Worm (Caenorhabditis elegans) whole organism, late embryonic: ENCODE results near the gene col-19.
"Not testable (repeated sequence)": the region's sequence is repeated elsewhere in the genome, so short reads cannot be mapped to it uniquely, and the experiment has no call there.

ENCODE experiments used
- ahr-1 ChIP-seq: sonication (generic microtip); optimal IDR thresholded peaks from 2 replicates; lab custom pipeline; 2016; ENCODE audit warnings: missing genetic modification characterization, missing compliant biosample characterization
- ceh-2 ChIP-seq: sonication (generic microtip); optimal IDR thresholded peaks from 2 replicates; lab custom pipeline; 2016; ENCODE audit warnings: missing genotype, missing genetic modification characterization, missing compliant biosample characterization
- ceh-6 ChIP-seq: fragments of 200-800 bp; sonication (Bioruptor generic); optimal IDR thresholded peaks from 2 replicates; lab custom pipeline; 2018; ENCODE audit warnings: mild to moderate bottlenecking, missing genetic modification characterization, missing compliant biosample characterization
- ceh-9 ChIP-seq: sonication (generic microtip); optimal IDR thresholded peaks from 2 replicates; lab custom pipeline; 2016; ENCODE audit warnings: mild to moderate bottlenecking, missing genetic modification characterization, inconsistent platforms, missing compliant biosample characterization
- elt-2 ChIP-seq: sonication (generic microtip); optimal IDR thresholded peaks from 2 replicates; lab custom pipeline; 2016; ENCODE audit warnings: missing genetic modification reagents, missing genetic modification characterization, missing compliant biosample characterization
- fkh-10 ChIP-seq: fragments of 150-350 bp; optimal IDR thresholded peaks from 2 replicates; lab custom pipeline; 2014; ENCODE audit warnings: missing biosample characterization, missing genetic modification reagents, missing genetic modification characterization
- fkh-6 ChIP-seq: sonication (generic microtip); optimal IDR thresholded peaks from 2 replicates; lab custom pipeline; 2016; ENCODE audit warnings: missing genetic modification characterization, missing compliant biosample characterization
- gmeb-2 ChIP-seq: sonication (generic microtip); optimal IDR thresholded peaks from 2 replicates; lab custom pipeline; 2016; ENCODE audit warnings: missing genetic modification characterization, inconsistent platforms, missing compliant biosample characterization
- hlh-13 ChIP-seq: fragments of 200-800 bp; sonication (Bioruptor generic); optimal IDR thresholded peaks from 2 replicates; lab custom pipeline; 2018; ENCODE audit warnings: mild to moderate bottlenecking, missing genetic modification characterization, missing compliant biosample characterization
- hlh-8 ChIP-seq: sonication (generic microtip); optimal IDR thresholded peaks from 2 replicates; lab custom pipeline; 2016; ENCODE audit warnings: missing genotype, missing genetic modification characterization, missing compliant biosample characterization
- mec-3 ChIP-seq: sonication (generic microtip); optimal IDR thresholded peaks from 2 replicates; lab custom pipeline; 2016; ENCODE audit warnings: borderline replicate concordance, missing genetic modification characterization, missing compliant biosample characterization
- nfya-1 ChIP-seq: sonication (generic microtip); optimal IDR thresholded peaks from 2 replicates; lab custom pipeline; 2017; ENCODE audit warnings: missing genetic modification characterization, mild to moderate bottlenecking, missing compliant biosample characterization, antibody characterized with exemption, moderate library complexity
- pha-4 ChIP-seq: fragments of 150-350 bp; optimal IDR thresholded peaks from 2 replicates; lab custom pipeline; 2018; ENCODE audit warnings: missing biosample characterization, missing genetic modification reagents, missing genetic modification characterization
- ref-2 ChIP-seq: sonication (generic microtip); optimal IDR thresholded peaks from 2 replicates; lab custom pipeline; 2016; ENCODE audit warnings: missing genetic modification characterization, missing compliant biosample characterization
- tbx-2 ChIP-seq: sonication (generic microtip); optimal IDR thresholded peaks from 2 replicates; lab custom pipeline; 2016; ENCODE audit warnings: missing genetic modification characterization, missing compliant biosample characterization
- unc-3 ChIP-seq, 2 experiments: fragments of 200-800 bp in 1 of 2; sonication (Bioruptor generic) in 1 of 2; sonication (generic microtip) in 1 of 2; conservative IDR thresholded peaks in 1 of 2; optimal IDR thresholded peaks in 1 of 2; 2 replicates each; pipeline versions ENCODE4 v1.3.6 to Lab custom; 2016 to 2022; ENCODE audit warnings: missing compliant biosample characterization in 2 of 2, missing genetic modification characterization in 2 of 2, missing genetic modification reagents in 1 of 2
- unc-86 ChIP-seq: sonication (generic microtip); optimal IDR thresholded peaks from 2 replicates; lab custom pipeline; 2016; ENCODE audit warnings: missing genetic modification characterization, missing compliant biosample characterization

col-19 gene

ce11 chrX:461623-462022 is 40.1 kb downstream of the col-19 start:
- TF ChIP-seq ahr-1 (tag; lab: Kevin White, UChicago) = no peak
- TF ChIP-seq ref-2 = peak; percentile 13
- TF ChIP-seq pha-4 (tag; lab: Kevin White, UChicago) = no peak
- no peak for TF ChIP-seq nfya-1 (tag; lab: Kevin White, UChicago)

- TF ChIP-seq unc-3 (GFP tag; conservative IDR thresholded peaks at IDR 0.05; lab: Robert Waterston, UW) = 0 out of 2 replicates have a peak, but pooled peaks have one; percentile 33
- not testable (repeated sequence) for TF ChIP-seq unc-3 (tag; optimal IDR thresholded peaks at IDR 0.05; lab: Kevin White, UChicago)
These were observed 44.4 kb downstream of the col-19 start for ce11 chrX:465931-466330.

ce11 chrX:467338-467823 is 45.9 kb downstream of the col-19 start:
- TF ChIP-seq mec-3 (tag; lab: Kevin White, UChicago) (no peak), unc-3 (GFP tag; conservative IDR thresholded peaks at IDR 0.05; lab: Robert Waterston, UW) (no peak), unc-3 (tag; optimal IDR thresholded peaks at IDR 0.05; lab: Kevin White, UChicago) (no peak), elt-2 (peak; percentile 12), ceh-6 (no peak), ceh-9 (no peak), hlh-13 (GFP tag; lab: Kevin White, UChicago) (no peak), unc-86 (tag; lab: Kevin White, UChicago) (no peak), fkh-10 (GFP tag; lab: Kevin White, UChicago) (no peak), fkh-6 (tag; lab: Kevin White, UChicago) (no peak), tbx-2 (tag; lab: Kevin White, UChicago) (no peak), gmeb-2 (tag; lab: Kevin White, UChicago) (no peak), hlh-8 (tag; lab: Kevin White, UChicago) (peak; percentile 2), ceh-2 (tag; lab: Kevin White, UChicago) (no peak)
- TF ChIP-seq, all 69 proteins: peak for 2
